Fruit fly (Drosophila melanogaster): ENCODE results near the gene ATP6AP2.

Gene ATP6AP2

dm6 chr3R:9226701-9227313 lies 33.6 kb upstream of the ATP6AP2 start:
- TF ChIP-seq topi (GFP tag; optimal IDR thresholded peaks at IDR 0.05) (no peak), vri (GFP tag; optimal IDR thresholded peaks at IDR 0.05) (peak; percentile 84), Ets21C (GFP tag; optimal IDR thresholded peaks at IDR 0.05) (no peak), spab (GFP tag; optimal IDR thresholded peaks at IDR 0.05) (no peak), Eip93F (GFP tag; optimal IDR thresholded peaks at IDR 0.05) (no peak), Smox (GFP tag; optimal IDR thresholded peaks at IDR 0.05) (no peak), Sox102F (GFP tag; optimal IDR thresholded peaks at IDR 0.05) (no peak), lz (GFP tag; optimal IDR thresholded peaks at IDR 0.05) (peak; percentile 2), Met (GFP tag; optimal IDR thresholded peaks at IDR 0.05) (no peak), dsx (GFP tag; optimal IDR thresholded peaks at IDR 0.05; ENCODE audit: poor library complexity, severe bottlenecking) (peak; percentile 96), Hr4 (GFP tag; optimal IDR thresholded peaks at IDR 0.05) (no peak), CG31627 (GFP tag; optimal IDR thresholded peaks at IDR 0.05) (no peak), eg (GFP tag; IDR thresholded peaks at IDR 0.05) (peak; percentile 63; the same call in 2 of the 3 replicates), CG3032 (tag; optimal IDR thresholded peaks at IDR 0.05) (no peak), CG11902 (GFP tag; optimal IDR thresholded peaks at IDR 0.05) (no peak), Ets96B (tag; optimal IDR thresholded peaks at IDR 0.05) (no peak), fd59A (GFP tag; optimal IDR thresholded peaks at IDR 0.05) (no peak), OdsH (GFP tag; optimal IDR thresholded peaks at IDR 0.05) (no peak), fkh (GFP tag; optimal IDR thresholded peaks at IDR 0.05) (peak; percentile 85), CG6276 (GFP tag; optimal IDR thresholded peaks at IDR 0.05) (no peak), esn (GFP tag; optimal IDR thresholded peaks at IDR 0.05) (no peak), CG8119 (GFP tag; IDR thresholded peaks at IDR 0.05) (no peak), CG6792 (GFP tag; optimal IDR thresholded peaks at IDR 0.05) (no peak), CG8632 (GFP tag; optimal IDR thresholded peaks at IDR 0.05) (peak; percentile 14), pdm3 (GFP tag; optimal IDR thresholded peaks at IDR 0.05) (no peak), dac (GFP tag; optimal IDR thresholded peaks at IDR 0.05) (no peak), CG15336 (GFP tag; IDR thresholded peaks at IDR 0.05) (no peak), achi (GFP tag; optimal IDR thresholded peaks at IDR 0.05) (no peak), svp (GFP tag) (peak; percentile 83), Eip78C (GFP tag) (peak; percentile 75), CG6163 (GFP tag; IDR thresholded peaks at IDR 0.05) (peak; percentile 49; the same call in 2 of the 3 replicates), CG9139 (GFP tag; optimal IDR thresholded peaks at IDR 0.05) (no peak), CG32006 (GFP tag; optimal IDR thresholded peaks at IDR 0.05) (no peak), ss (GFP tag; optimal IDR thresholded peaks at IDR 0.05) (peak in 1 of 2 experiments; percentile 53), acj6 (GFP tag; optimal IDR thresholded peaks at IDR 0.05) (no peak), net (GFP tag; optimal IDR thresholded peaks at IDR 0.05) (peak; percentile 53)

dm6 chr3R:9227330-9227729 lies 33.1 kb upstream of the ATP6AP2 start:
- TF ChIP-seq vri (GFP tag; optimal IDR thresholded peaks at IDR 0.05) (no peak), CG16779 (tag; optimal IDR thresholded peaks at IDR 0.05) (peak; percentile 68), OdsH (GFP tag; optimal IDR thresholded peaks at IDR 0.05) (peak; percentile 91), Eip78C (GFP tag) (peak; percentile 93), eg (GFP tag; IDR thresholded peaks at IDR 0.05) (peak; percentile 96), fd59A (GFP tag; optimal IDR thresholded peaks at IDR 0.05) (peak; percentile 68), Ets21C (GFP tag; optimal IDR thresholded peaks at IDR 0.05) (peak; percentile 35), CG11902 (GFP tag; optimal IDR thresholded peaks at IDR 0.05) (peak; percentile 72), topi (GFP tag; optimal IDR thresholded peaks at IDR 0.05) (peak; percentile 75), CG15336 (GFP tag; IDR thresholded peaks at IDR 0.05) (peak; percentile 96), CG10631 (GFP tag; optimal IDR thresholded peaks at IDR 0.05) (peak; percentile 86), acj6 (GFP tag; optimal IDR thresholded peaks at IDR 0.05) (peak; percentile 88), CG6276 (GFP tag; optimal IDR thresholded peaks at IDR 0.05) (peak; percentile 91), Met (GFP tag; optimal IDR thresholded peaks at IDR 0.05) (peak; percentile 76), Sox102F (GFP tag; optimal IDR thresholded peaks at IDR 0.05) (peak; percentile 73), net (GFP tag; optimal IDR thresholded peaks at IDR 0.05) (peak; percentile 79), fd85E (GFP tag; optimal IDR thresholded peaks at IDR 0.05) (no peak), CG31627 (GFP tag; optimal IDR thresholded peaks at IDR 0.05) (peak; percentile 60), CG3919 (GFP tag; optimal IDR thresholded peaks at IDR 0.05) (peak; percentile 90), Eip93F (GFP tag; optimal IDR thresholded peaks at IDR 0.05) (peak; percentile 46), cyc (GFP tag; optimal IDR thresholded peaks at IDR 0.05) (peak; percentile 58), dsx (GFP tag; optimal IDR thresholded peaks at IDR 0.05; ENCODE audit: poor library complexity, severe bottlenecking) (no peak), ss (GFP tag; optimal IDR thresholded peaks at IDR 0.05) (peak in 1 of 2 experiments; percentile 61), svp (GFP tag) (peak; percentile 65), lz (GFP tag; optimal IDR thresholded peaks at IDR 0.05) (peak; percentile 71), pdm3 (GFP tag; optimal IDR thresholded peaks at IDR 0.05) (peak; percentile 71), esn (GFP tag; optimal IDR thresholded peaks at IDR 0.05) (peak; percentile 79), CG4318 (GFP tag; optimal IDR thresholded peaks at IDR 0.05) (peak; percentile 84), CG6854 (GFP tag; optimal IDR thresholded peaks at IDR 0.05) (no peak), spab (GFP tag; optimal IDR thresholded peaks at IDR 0.05) (peak; percentile 78), Hr38 (GFP tag; optimal IDR thresholded peaks at IDR 0.05) (no peak), Blimp-1 (GFP tag; optimal IDR thresholded peaks at IDR 0.05) (peak; percentile 40), CG6792 (GFP tag; optimal IDR thresholded peaks at IDR 0.05) (peak; percentile 80), Sox15 (GFP tag; optimal IDR thresholded peaks at IDR 0.05) (peak; percentile 67)

Data from whole organism, prepupa.